Worm (Caenorhabditis elegans): ENCODE data around the gene F55B12.2.
A peak's percentile ranks its signal among the peaks of the same experiment; 100 is the strongest.

DNA sequence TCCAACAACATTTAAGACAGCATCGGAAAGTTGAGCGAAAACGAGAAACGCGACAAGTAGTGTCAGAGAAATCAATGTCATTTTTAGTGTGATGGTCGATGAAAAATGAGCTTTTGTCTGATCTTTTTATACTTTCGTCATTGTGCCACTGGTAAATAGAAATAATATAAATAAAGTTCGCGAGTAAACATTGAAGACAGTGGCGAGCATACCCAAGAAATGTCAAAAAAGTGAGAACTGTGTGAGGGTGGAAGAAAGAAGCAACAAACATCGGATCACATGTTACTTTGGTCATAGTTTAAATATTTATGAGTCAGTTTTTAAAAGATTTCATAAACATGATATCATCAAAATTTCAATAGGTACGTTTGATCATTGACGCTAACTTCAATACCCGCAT is 37.5 kb upstream of the F55B12.2 start, which contains the start of gene ttr-21:
- no peak for TF ChIP-seq skn-1 (tag; optimal IDR thresholded peaks at IDR 0.05)
- no peak for TF ChIP-seq nhr-77 (tag; optimal IDR thresholded peaks at IDR 0.05)
- peak; percentile 10 for TF ChIP-seq F13H6.1 (tag; optimal IDR thresholded peaks at IDR 0.05)
- TF ChIP-seq mdl-1 (tag; optimal IDR thresholded peaks at IDR 0.05), result no peak
- TF ChIP-seq unc-39 (tag; optimal IDR thresholded peaks at IDR 0.05), result no peak
- TF ChIP-seq nhr-10 (tag; optimal IDR thresholded peaks at IDR 0.05), result no peak
